Worm (Caenorhabditis elegans): Measurements from ENCODE around the gene mbk-1.
A peak's percentile ranks its signal among the peaks of the same experiment; 100 is the strongest.

The mbk-1 gene

ce11 chrX:14818464-14819259 is 5.7 kb downstream of the mbk-1 start, which contains the start of gene epn-1:
epn-1 (minus strand) TSS chrX:14818514.
- TF ChIP-seq Y22D7AL.16 (tag; optimal IDR thresholded peaks at IDR 0.05): peak; percentile 48
- no peak for TF ChIP-seq hlh-13 (GFP tag; optimal IDR thresholded peaks at IDR 0.05)
- no peak for TF ChIP-seq pax-1 (tag; optimal IDR thresholded peaks at IDR 0.05)
- TF ChIP-seq elt-4 (tag; optimal IDR thresholded peaks at IDR 0.05): no peak
- TF ChIP-seq ceh-2 (tag; optimal IDR thresholded peaks at IDR 0.05): peak; percentile 83
- peak; percentile 16 for TF ChIP-seq zip-5 (tag; optimal IDR thresholded peaks at IDR 0.05)
- TF ChIP-seq npax-4 (tag; optimal IDR thresholded peaks at IDR 0.05): no peak
- peak; percentile 88 for TF ChIP-seq pqm-1 (tag; optimal IDR thresholded peaks at IDR 0.05)
- no peak for TF ChIP-seq ahr-1 (tag; optimal IDR thresholded peaks at IDR 0.05)
- peak; percentile 50 for TF ChIP-seq hlh-8 (tag; optimal IDR thresholded peaks at IDR 0.05)
- TF ChIP-seq pag-3 (tag; optimal IDR thresholded peaks at IDR 0.05; ENCODE audit: borderline replicate concordance): peak; percentile 62
- peak; percentile 98 for TF ChIP-seq tbx-2 (tag; optimal IDR thresholded peaks at IDR 0.05)
- TF ChIP-seq pha-4 (tag; optimal IDR thresholded peaks at IDR 0.05): no peak
- TF ChIP-seq sox-2 (GFP tag; IDR thresholded peaks at IDR 0.05): peak; percentile 22
- no peak for TF ChIP-seq ceh-48 (tag; optimal IDR thresholded peaks at IDR 0.05)
- peak; percentile 8 for TF ChIP-seq sox-4 (tag; optimal IDR thresholded peaks at IDR 0.05)
- peak; percentile 64 for TF ChIP-seq K09A11.1 (tag; optimal IDR thresholded peaks at IDR 0.05; ENCODE audit: insufficient read depth)
- peak; percentile 59 for TF ChIP-seq hlh-6 (tag; optimal IDR thresholded peaks at IDR 0.05)
- peak; percentile 94 for TF ChIP-seq sdc-2 (tag; optimal IDR thresholded peaks at IDR 0.05)
- peak; percentile 85 for TF ChIP-seq eyg-1 (tag; optimal IDR thresholded peaks at IDR 0.05)
- TF ChIP-seq che-1 (tag; optimal IDR thresholded peaks at IDR 0.05): no peak
- TF ChIP-seq ztf-16 (tag; optimal IDR thresholded peaks at IDR 0.05): peak; percentile 50
- TF ChIP-seq T23F11.4 (GFP tag; optimal IDR thresholded peaks at IDR 0.05): peak; percentile 53
- TF ChIP-seq nhr-232 (tag; optimal IDR thresholded peaks at IDR 0.05): peak; percentile 41
- peak; percentile 95 for TF ChIP-seq rnt-1 (tag; optimal IDR thresholded peaks at IDR 0.05)
- peak; percentile 94 for TF ChIP-seq ceh-14 (tag; optimal IDR thresholded peaks at IDR 0.05)
- peak; percentile 87 for TF ChIP-seq elt-2 (tag; optimal IDR thresholded peaks at IDR 0.05)
- TF ChIP-seq unc-42 (tag; optimal IDR thresholded peaks at IDR 0.05): peak; percentile 78
- TF ChIP-seq ceh-30 (tag; optimal IDR thresholded peaks at IDR 0.05): no peak
- TF ChIP-seq hlh-15 (tag; optimal IDR thresholded peaks at IDR 0.05): no peak
- no peak for TF ChIP-seq ceh-9 (tag; optimal IDR thresholded peaks at IDR 0.05)
- TF ChIP-seq dve-1 (tag; optimal IDR thresholded peaks at IDR 0.05): peak; percentile 81
- TF ChIP-seq unc-86 (tag; optimal IDR thresholded peaks at IDR 0.05): peak; percentile 22
- TF ChIP-seq ceh-45 (GFP tag; IDR thresholded peaks at IDR 0.05): no peak
- peak; percentile 76 for TF ChIP-seq syd-9 (tag; optimal IDR thresholded peaks at IDR 0.05)
- no peak for TF ChIP-seq gmeb-2 (tag; optimal IDR thresholded peaks at IDR 0.05)
- peak; percentile 54 for TF ChIP-seq ceh-19 (GFP tag; optimal IDR thresholded peaks at IDR 0.05)
- peak; percentile 54 for TF ChIP-seq ceh-6 (GFP tag; optimal IDR thresholded peaks at IDR 0.05)
- peak; percentile 47 for TF ChIP-seq mec-3 (tag; optimal IDR thresholded peaks at IDR 0.05; ENCODE audit: borderline replicate concordance)
- TF ChIP-seq lim-6 (tag; optimal IDR thresholded peaks at IDR 0.05): peak; percentile 64
- TF ChIP-seq pha-2 (tag; optimal IDR thresholded peaks at IDR 0.05): no peak
- peak; percentile 91 for TF ChIP-seq nfya-1 (tag; optimal IDR thresholded peaks at IDR 0.05)
- TF ChIP-seq F13H6.1 (tag; optimal IDR thresholded peaks at IDR 0.05): peak; percentile 95
- no peak for TF ChIP-seq odd-2 (tag; optimal IDR thresholded peaks at IDR 0.05)
- peak; percentile 64 for TF ChIP-seq dmd-4 (tag; optimal IDR thresholded peaks at IDR 0.05; ENCODE audit: borderline replicate concordance)
- TF ChIP-seq nhr-11 (tag; optimal IDR thresholded peaks at IDR 0.05): no peak
- TF ChIP-seq pros-1 (tag; optimal IDR thresholded peaks at IDR 0.05): peak; percentile 94
- peak; percentile 50 for TF ChIP-seq ceh-22 (tag; optimal IDR thresholded peaks at IDR 0.05)
- peak; percentile 76 for TF ChIP-seq C08G9.2 (tag; optimal IDR thresholded peaks at IDR 0.05)
- TF ChIP-seq unc-3 (GFP tag; conservative IDR thresholded peaks at IDR 0.05): no peak
- peak; percentile 72 for TF ChIP-seq unc-3 (tag; optimal IDR thresholded peaks at IDR 0.05)
- TF ChIP-seq ceh-24 (tag; optimal IDR thresholded peaks at IDR 0.05): no peak
